Fruit fly (Drosophila melanogaster): Measurements from ENCODE around the gene DIP-gamma.

The DIP-gamma gene

dm6 chr3R:28911758-28912157, 58.4 kb downstream of the DIP-gamma start (continued):
- peak; percentile 41 for TF ChIP-seq CG3065 (GFP tag; optimal IDR thresholded peaks at IDR 0.05)
- TF ChIP-seq al (GFP tag; IDR thresholded peaks at IDR 0.05), result peak; percentile 65; the same call in 1 of the 2 replicates
- TF ChIP-seq CG18599 (GFP tag; optimal IDR thresholded peaks at IDR 0.05), result peak; percentile 40
- no peak for TF ChIP-seq CG18011 (GFP tag; optimal IDR thresholded peaks at IDR 0.05)
- peak; percentile 63 for TF ChIP-seq Chrac-16 (GFP tag; optimal IDR thresholded peaks at IDR 0.05)
- no peak for TF ChIP-seq CG7745 (tag; optimal IDR thresholded peaks at IDR 0.05)
- peak; percentile 45 for TF ChIP-seq CG1529 (GFP tag; optimal IDR thresholded peaks at IDR 0.05)
- TF ChIP-seq Asciz (GFP tag; optimal IDR thresholded peaks at IDR 0.05), result peak; percentile 48
- 0 out of 3 replicates have a peak, but pooled peaks have one; percentile 15 for TF ChIP-seq CG34224 (GFP tag; IDR thresholded peaks at IDR 0.05; ENCODE audit: partially characterized antibody)
- no peak for TF ChIP-seq usp (GFP tag; optimal IDR thresholded peaks at IDR 0.05)
- TF ChIP-seq ac (GFP tag; optimal IDR thresholded peaks at IDR 0.05), result no peak
- TF ChIP-seq CG10209 (GFP tag; optimal IDR thresholded peaks at IDR 0.05), result peak; percentile 67
- TF ChIP-seq nau (GFP tag; optimal IDR thresholded peaks at IDR 0.05), result peak; percentile 38
- peak; percentile 71 for TF ChIP-seq Side (GFP tag; optimal IDR thresholded peaks at IDR 0.05)
- TF ChIP-seq CG3847 (GFP tag; IDR thresholded peaks at IDR 0.05), result peak; percentile 57
- TF ChIP-seq NC2β (GFP tag; optimal IDR thresholded peaks at IDR 0.05), result peak; percentile 63
- no peak for TF ChIP-seq CG6175 (GFP tag; IDR thresholded peaks at IDR 0.05)
- TF ChIP-seq CG12744 (GFP tag; optimal IDR thresholded peaks at IDR 0.05), result peak; percentile 22
- peak; percentile 83 for TF ChIP-seq Xrp1 (GFP tag; IDR thresholded peaks at IDR 0.05)
- no peak for TF ChIP-seq Opbp (GFP tag; IDR thresholded peaks at IDR 0.05; ENCODE audit: partially characterized antibody)
- TF ChIP-seq Lim3 (GFP tag; IDR thresholded peaks at IDR 0.05), result peak; percentile 63; the same call in 1 of the 2 replicates
- peak; percentile 63 for TF ChIP-seq Dip3 (GFP tag; optimal IDR thresholded peaks at IDR 0.05)
- TF ChIP-seq lola (GFP tag; optimal IDR thresholded peaks at IDR 0.05), result no peak
- 0 out of 2 replicates have a peak, but pooled peaks have one; percentile 19 for TF ChIP-seq cas (GFP tag; IDR thresholded peaks at IDR 0.05)
- peak; percentile 77 for TF ChIP-seq CG2120 (GFP tag; optimal IDR thresholded peaks at IDR 0.05)
- TF ChIP-seq CG11456 (GFP tag; IDR thresholded peaks at IDR 0.05), result peak; percentile 84
- peak; percentile 56 for TF ChIP-seq Nf-YA (GFP tag; IDR thresholded peaks at IDR 0.05)
- TF ChIP-seq CG11093 (GFP tag; IDR thresholded peaks at IDR 0.05), result peak; percentile 70; the same call in 1 of the 3 replicates
- no peak for TF ChIP-seq TFAM (GFP tag; optimal IDR thresholded peaks at IDR 0.05)
- peak; percentile 49 for TF ChIP-seq CG10462 (GFP tag; optimal IDR thresholded peaks at IDR 0.05)
- peak; percentile 96 for TF ChIP-seq Ets65A (GFP tag)
- TF ChIP-seq Pdp1 (GFP tag; optimal IDR thresholded peaks at IDR 0.05), result peak; percentile 58 to 60
- TF ChIP-seq CG10431 (GFP tag; optimal IDR thresholded peaks at IDR 0.05), result no peak
- TF ChIP-seq CG12155 (GFP tag; optimal IDR thresholded peaks at IDR 0.05), result peak; percentile 64
- no peak for TF ChIP-seq CG1832 (GFP tag; optimal IDR thresholded peaks at IDR 0.05)
- TF ChIP-seq CG3407 (GFP tag; optimal IDR thresholded peaks at IDR 0.05), result peak; percentile 48
- no peak for TF ChIP-seq hkb (optimal IDR thresholded peaks at IDR 0.05)
- TF ChIP-seq hkb (GFP tag; IDR thresholded peaks at IDR 0.05), result peak; percentile 82
- peak; percentile 15 for TF ChIP-seq CG14710 (tag; optimal IDR thresholded peaks at IDR 0.05)
- peak; percentile 68 for TF ChIP-seq CG7357 (GFP tag; IDR thresholded peaks at IDR 0.05)
- no peak for TF ChIP-seq CG10321 (GFP tag; IDR thresholded peaks at IDR 0.05)
- TF ChIP-seq CG11247 (GFP tag; IDR thresholded peaks at IDR 0.05), result peak; percentile 65
- no peak for TF ChIP-seq pita (GFP tag; optimal IDR thresholded peaks at IDR 0.05)
- peak; percentile 34 for TF ChIP-seq CG17186 (GFP tag; optimal IDR thresholded peaks at IDR 0.05)
- TF ChIP-seq CG13624 (GFP tag; optimal IDR thresholded peaks at IDR 0.05), result peak; percentile 78
- peak; percentile 58; the same call in 1 of the 2 replicates for TF ChIP-seq dimm (GFP tag; IDR thresholded peaks at IDR 0.05)
- peak; percentile 75 for TF ChIP-seq CG30403 (GFP tag; optimal IDR thresholded peaks at IDR 0.05)
- peak; percentile 88 for TF ChIP-seq dysf (GFP tag; IDR thresholded peaks at IDR 0.05)
- TF ChIP-seq maf-S (GFP tag; optimal IDR thresholded peaks at IDR 0.05), result peak; percentile 66
- peak in 1 of 2 experiments; percentile 25 for TF ChIP-seq Trl (optimal IDR thresholded peaks at IDR 0.05)
- peak; percentile 59 for TF ChIP-seq Trl (GFP tag; optimal IDR thresholded peaks at IDR 0.05)
- peak; percentile 66 for TF ChIP-seq ERR (GFP tag; optimal IDR thresholded peaks at IDR 0.05)

All from whole organism, embryonic.